Worm (Caenorhabditis elegans): ENCODE data around the gene lag-1.

Gene lag-1

ce11 chrIV:6097040-6097928 lies 2.1 kb downstream of the lag-1 start (continued):
- TF ChIP-seq ccch-3 (GFP tag; optimal IDR thresholded peaks at IDR 0.05) (no peak), B0336.3 (GFP tag; IDR thresholded peaks at IDR 0.05) (peak; percentile 74), dox-1 (GFP tag; IDR thresholded peaks at IDR 0.05) (peak; percentile 80), hmg-1.2 (GFP tag; IDR thresholded peaks at IDR 0.05) (peak; percentile 90), cebp-1 (GFP tag; IDR thresholded peaks at IDR 0.05) (peak; percentile 63; the same call in 1 of the 2 replicates), cebp-1 (tag; optimal IDR thresholded peaks at IDR 0.05) (peak; percentile 73), hrde-1 (tag; optimal IDR thresholded peaks at IDR 0.05; ENCODE audit: borderline replicate concordance) (no peak), ceh-58 (GFP tag; IDR thresholded peaks at IDR 0.05) (no peak), bed-2 (GFP tag; IDR thresholded peaks at IDR 0.05) (no peak), Y79H2A.3 (GFP tag; conservative IDR thresholded peaks at IDR 0.05) (no peak), lsl-1 (GFP tag; optimal IDR thresholded peaks at IDR 0.05) (no peak), nhr-80 (tag; optimal IDR thresholded peaks at IDR 0.05) (peak; percentile 97), K11D2.4 (GFP tag; IDR thresholded peaks at IDR 0.05) (peak; percentile 48; the same call in 1 of the 2 replicates), let-607 (tag; optimal IDR thresholded peaks at IDR 0.05) (peak; percentile 1 to 35), C17E4.6 (GFP tag; IDR thresholded peaks at IDR 0.05) (no peak), tbp1 (GFP tag; optimal IDR thresholded peaks at IDR 0.05) (peak; percentile 44), nhr-90 (tag; optimal IDR thresholded peaks at IDR 0.05) (peak; percentile 53), ceh-100 (GFP tag; IDR thresholded peaks at IDR 0.05) (no peak), snpc-4 (GFP tag; optimal IDR thresholded peaks at IDR 0.05) (peak; percentile 2), snpc-4 (tag; optimal IDR thresholded peaks at IDR 0.05) (peak in 3 of 4 experiments; percentile 52 to 86 (median 72)), atf-7 (tag; optimal IDR thresholded peaks at IDR 0.05) (peak; percentile 81), mes-4 (tag; optimal IDR thresholded peaks at IDR 0.05) (no peak), B0019.2 (GFP tag; conservative IDR thresholded peaks at IDR 0.05) (no peak), mcd-1 (GFP tag; IDR thresholded peaks at IDR 0.05) (peak; percentile 37), ZK185.1 (tag; optimal IDR thresholded peaks at IDR 0.05; ENCODE audit: poor library complexity, severe bottlenecking) (peak; percentile 61), attf-6 (GFP tag; IDR thresholded peaks at IDR 0.05) (no peak), lin-54 (GFP tag; optimal IDR thresholded peaks at IDR 0.05) (no peak), ztf-3 (GFP tag; optimal IDR thresholded peaks at IDR 0.05) (peak; percentile 58), attf-3 (GFP tag; conservative IDR thresholded peaks at IDR 0.05) (no peak), Y67H2A.10 (GFP tag; conservative IDR thresholded peaks at IDR 0.05) (no peak), die-1 (tag; optimal IDR thresholded peaks at IDR 0.05) (peak; percentile 48), attf-5 (GFP tag; optimal IDR thresholded peaks at IDR 0.05) (peak; percentile 52)

- TF ChIP-seq die-1 (tag; optimal IDR thresholded peaks at IDR 0.05) = peak; percentile 64
- no peak for TF ChIP-seq snpc-1.3 (tag; optimal IDR thresholded peaks at IDR 0.05; ENCODE audit: insufficient read depth)
- TF ChIP-seq nhr-27 (tag; optimal IDR thresholded peaks at IDR 0.05) = no peak
- no peak for TF ChIP-seq ztf-6 (GFP tag; IDR thresholded peaks at IDR 0.05)
- TF ChIP-seq snpc-3.4 (tag; optimal IDR thresholded peaks at IDR 0.05) = no peak
- TF ChIP-seq somi-1 (GFP tag; optimal IDR thresholded peaks at IDR 0.05) = peak; percentile 91
- peak; percentile 77 for TF ChIP-seq nhr-80 (tag; optimal IDR thresholded peaks at IDR 0.05)
- TF ChIP-seq mel-28 (tag; optimal IDR thresholded peaks at IDR 0.05; ENCODE audit: borderline replicate concordance) = no peak
- no peak for TF ChIP-seq Y56A3A.18 (GFP tag; IDR thresholded peaks at IDR 0.05)
- TF ChIP-seq unc-62 (GFP tag; optimal IDR thresholded peaks at IDR 0.05) = peak; percentile 10
- peak; percentile 22; the same call in 1 of the 2 replicates for TF ChIP-seq C06A6.2 (GFP tag; conservative IDR thresholded peaks at IDR 0.05)
- TF ChIP-seq T26A5.8 (tag; optimal IDR thresholded peaks at IDR 0.05) = no peak
- TF ChIP-seq chd-7 (tag; optimal IDR thresholded peaks at IDR 0.05) = peak; percentile 41
- no peak for TF ChIP-seq F39B2.1 (GFP tag; IDR thresholded peaks at IDR 0.05)
- peak; percentile 48 for TF ChIP-seq ztf-26 (tag; optimal IDR thresholded peaks at IDR 0.05)
- peak; percentile 73 for TF ChIP-seq lin-40 (tag; optimal IDR thresholded peaks at IDR 0.05)
- TF ChIP-seq cebp-1 (GFP tag; IDR thresholded peaks at IDR 0.05) = peak; percentile 50; the same call in 1 of the 2 replicates
- peak; percentile 74 for TF ChIP-seq cebp-1 (tag; optimal IDR thresholded peaks at IDR 0.05)
- TF ChIP-seq madf-3 (GFP tag; IDR thresholded peaks at IDR 0.05) = no peak
Observed at ce11 chrIV:6099770-6100169, 4.6 kb downstream of the lag-1 start.
